Worm (Caenorhabditis elegans): ENCODE measurements around the gene K09F6.11.

DNA sequence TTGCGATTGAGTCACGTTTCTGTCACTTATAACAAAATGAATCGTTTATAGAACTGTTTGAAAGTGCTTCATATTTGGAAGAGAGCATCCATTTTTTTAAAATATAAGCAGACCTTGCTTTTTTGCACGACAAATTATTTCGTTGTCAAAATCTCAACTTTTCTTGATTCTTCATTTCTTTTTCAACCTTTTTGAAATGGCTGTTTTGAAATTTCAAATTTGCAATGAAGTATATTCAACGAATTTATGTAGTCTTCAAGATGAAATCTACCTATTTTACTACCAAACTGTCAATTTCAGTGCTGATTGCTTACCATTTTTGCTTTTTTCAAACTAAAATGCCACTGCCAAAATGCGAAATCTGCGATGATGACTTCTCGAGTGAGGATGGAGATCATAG, 26.8 kb downstream of the K09F6.11 start, which contains the start of gene B0281.3:
- no peak for TF ChIP-seq F13C5.2 (tag; optimal IDR thresholded peaks at IDR 0.05)
- no peak for TF ChIP-seq hmbx-1 (tag; optimal IDR thresholded peaks at IDR 0.05)
- no peak for TF ChIP-seq ama-1 (optimal IDR thresholded peaks at IDR 0.05)
- TF ChIP-seq B0310.2 (tag; optimal IDR thresholded peaks at IDR 0.05): no peak
- TF ChIP-seq flt-1 (GFP tag; IDR thresholded peaks at IDR 0.05): no peak
- TF ChIP-seq ets-7 (tag; optimal IDR thresholded peaks at IDR 0.05): no peak
- TF ChIP-seq hnd-1 (tag; optimal IDR thresholded peaks at IDR 0.05): no peak
- TF ChIP-seq ceh-36 (tag; optimal IDR thresholded peaks at IDR 0.05): no peak
- no peak for TF ChIP-seq scrt-1 (GFP tag; IDR thresholded peaks at IDR 0.05)
- TF ChIP-seq aly-1 (tag; optimal IDR thresholded peaks at IDR 0.05): no peak
- TF ChIP-seq ceh-13 (GFP tag; optimal IDR thresholded peaks at IDR 0.05): no peak
- no peak for TF ChIP-seq sea-1 (GFP tag; conservative IDR thresholded peaks at IDR 0.05)
